Worm (Caenorhabditis elegans): Measurements from ENCODE around the gene tin-9.2.

ce11 chrIV:13080185-13080584 lies 18.6 kb upstream of the tin-9.2 start:
- TF ChIP-seq unc-55 (GFP tag; optimal IDR thresholded peaks at IDR 0.05) (no peak), blmp-1 (tag; optimal IDR thresholded peaks at IDR 0.05; ENCODE audit: insufficient read depth) (no peak), lsy-2 (tag; optimal IDR thresholded peaks at IDR 0.05) (no peak), nhr-77 (tag; optimal IDR thresholded peaks at IDR 0.05) (no peak), aly-2 (tag; optimal IDR thresholded peaks at IDR 0.05) (no peak), nhr-11 (tag; optimal IDR thresholded peaks at IDR 0.05) (peak; percentile 35), lin-13 (GFP tag; optimal IDR thresholded peaks at IDR 0.05) (no peak), nhr-12 (tag; optimal IDR thresholded peaks at IDR 0.05) (no peak), egl-27 (tag; optimal IDR thresholded peaks at IDR 0.05) (no peak), lin-11 (tag; optimal IDR thresholded peaks at IDR 0.05) (no peak), mdl-1 (tag; optimal IDR thresholded peaks at IDR 0.05) (no peak), fos-1 (tag; optimal IDR thresholded peaks at IDR 0.05) (no peak)
